Worm (Caenorhabditis elegans): ENCODE measurements around the gene T10B10.4.
A peak's percentile ranks its signal among the peaks of the same experiment; 100 is the strongest.

ce11 chrX:15236036-15236435 is 46.1 kb downstream of the T10B10.4 start:
- TF ChIP-seq pag-3 (tag; optimal IDR thresholded peaks at IDR 0.05; ENCODE audit: borderline replicate concordance, insufficient read depth) (no peak), skn-1 (tag; optimal IDR thresholded peaks at IDR 0.05) (no peak), C04F5.9 (tag; optimal IDR thresholded peaks at IDR 0.05) (no peak), snpc-4 (tag; optimal IDR thresholded peaks at IDR 0.05) (no peak), C16A3.4 (tag; optimal IDR thresholded peaks at IDR 0.05) (no peak), fkh-8 (tag; optimal IDR thresholded peaks at IDR 0.05) (no peak), ama-1 (optimal IDR thresholded peaks at IDR 0.05) (no peak), efl-1 (optimal IDR thresholded peaks at IDR 0.05) (no peak), efl-1 (GFP tag; optimal IDR thresholded peaks at IDR 0.05 in 1 of 2) (peak in 1 of 2 experiments; percentile 47), nhr-11 (tag; optimal IDR thresholded peaks at IDR 0.05) (no peak), unc-130 (tag; optimal IDR thresholded peaks at IDR 0.05) (no peak), fkh-4 (tag; optimal IDR thresholded peaks at IDR 0.05; ENCODE audit: borderline replicate concordance) (no peak), rnt-1 (tag; optimal IDR thresholded peaks at IDR 0.05) (peak; percentile 52)
